Fruit fly (Drosophila melanogaster) whole organism, adult: ENCODE measurements around the gene Hsp83.
A peak's percentile ranks its signal among the peaks of the same experiment; 100 is the strongest.

Source experiments
- CG11617 ChIP-seq: fragments of 200-800 bp; sonication (Bioruptor generic); optimal IDR thresholded peaks from 2 replicates; lab custom pipeline; 2017; ENCODE audit warnings: mild to moderate bottlenecking, missing biosample characterization, missing genetic modification reagents, missing genetic modification characterization
- CG12768 ChIP-seq: fragments of 200-800 bp; sonication (Bioruptor generic); optimal IDR thresholded peaks from 2 replicates; lab custom pipeline; 2017; ENCODE audit warnings: missing biosample characterization, missing genetic modification characterization, mild to moderate bottlenecking, moderate library complexity, missing genetic modification reagents
- CG14711 ChIP-seq: fragments of 200-800 bp; sonication (Bioruptor generic); optimal IDR thresholded peaks from 2 replicates; lab custom pipeline; 2018; ENCODE audit warnings: missing biosample characterization, mild to moderate bottlenecking, missing genetic modification characterization, moderate library complexity
- CG33017 ChIP-seq: fragments of 200-800 bp; sonication (Bioruptor generic); optimal IDR thresholded peaks from 2 replicates; lab custom pipeline; 2018; ENCODE audit warnings: missing biosample characterization, mild to moderate bottlenecking, missing genetic modification characterization, moderate library complexity
- CG7101 ChIP-seq: fragments of 200-800 bp; sonication (Bioruptor generic); optimal IDR thresholded peaks from 2 replicates; lab custom pipeline; 2018; ENCODE audit warnings: missing biosample characterization, mild to moderate bottlenecking, missing genetic modification characterization, moderate library complexity
- Clk ChIP-seq: fragments of 200-800 bp; sonication (Bioruptor generic); optimal IDR thresholded peaks from 2 replicates; lab custom pipeline; 2017; ENCODE audit warnings: missing biosample characterization, missing genetic modification characterization
- Crg-1 ChIP-seq: fragments of 200-800 bp; sonication (Bioruptor generic); optimal IDR thresholded peaks from 2 replicates; lab custom pipeline; 2016; ENCODE audit warnings: missing biosample characterization, missing genetic modification characterization
- Hr96 ChIP-seq: fragments of 200-800 bp; sonication (Bioruptor generic); optimal IDR thresholded peaks from 2 replicates; lab custom pipeline; 2016; ENCODE audit warnings: missing biosample characterization, missing genetic modification characterization
- Mnt ChIP-seq: fragments of 200-800 bp; sonication (Bioruptor generic); optimal IDR thresholded peaks from 2 replicates; lab custom pipeline; 2016; ENCODE audit warnings: missing biosample characterization, mild to moderate bottlenecking, missing genetic modification characterization
- bab1 ChIP-seq: fragments of 200-800 bp; sonication (Bioruptor generic); optimal IDR thresholded peaks from 3 replicates; lab custom pipeline; 2019; ENCODE audit warnings: missing biosample characterization, mild to moderate bottlenecking, missing genetic modification characterization, moderate library complexity
- cnc ChIP-seq, 2 experiments: fragments of >200 bp; optimal IDR thresholded peaks; 2 replicates each; lab custom pipeline; 2017
- kay ChIP-seq: fragments of 200-800 bp; sonication (Bioruptor generic); peaks from one replicate; lab custom pipeline; 2016; ENCODE audit warnings: missing biosample characterization, missing genetic modification characterization, borderline replicate concordance
- tj ChIP-seq: fragments of 200-800 bp; sonication (Bioruptor generic); optimal IDR thresholded peaks from 3 replicates; lab custom pipeline; 2017; ENCODE audit warnings: missing biosample characterization, mild to moderate bottlenecking, missing genetic modification characterization, moderate library complexity

- peak; percentile 95 for TF ChIP-seq CG33017 (tag; lab: Kevin White, UChicago)
- TF ChIP-seq CG12768 (GFP tag; lab: Kevin White, UChicago): peak; percentile 87
- TF ChIP-seq Mnt (GFP tag; lab: Kevin White, UChicago): peak; percentile 77
- no peak for TF ChIP-seq kay (GFP tag; lab: Kevin White, UChicago)
- TF ChIP-seq bab1: peak; percentile 87
- TF ChIP-seq Crg-1 (GFP tag; lab: Kevin White, UChicago): peak; percentile 40
- TF ChIP-seq Clk: peak; percentile 41
- TF ChIP-seq cnc (optimal IDR thresholded peaks at IDR 0.05; lab: Kevin White, UChicago): no peak
- TF ChIP-seq CG7101 (tag; lab: Kevin White, UChicago): peak; percentile 94
- TF ChIP-seq tj: peak; percentile 58
- TF ChIP-seq CG11617 (GFP tag; lab: Kevin White, UChicago): peak; percentile 86
- TF ChIP-seq Hr96 (GFP tag; lab: Kevin White, UChicago): peak; percentile 35
- peak; percentile 94 for TF ChIP-seq CG14711 (tag; lab: Kevin White, UChicago)
Measured at dm6 chr3L:3194059-3194458, 1.3 kb downstream of the Hsp83 start.
